Worm (Caenorhabditis elegans) whole organism, L1 larva: ENCODE measurements around the gene Y75B7B.1.

Experiments
- dpl-1 ChIP-seq, 3 experiments: fragments of 150-350 bp in 2 of 3; sonication (generic microtip) in 1 of 3; optimal IDR thresholded peaks; 2 replicates each; lab custom pipeline; 2014 to 2017; ENCODE audit warnings: missing biosample characterization in 3 of 3, missing genetic modification characterization in 3 of 3, missing genetic modification reagents in 3 of 3
- egl-13 ChIP-seq: sonication (generic microtip); optimal IDR thresholded peaks from 2 replicates; lab custom pipeline; 2016; ENCODE audit warnings: missing genotype, missing genetic modification reagents, missing genetic modification characterization, missing compliant biosample characterization
- lsy-2 ChIP-seq, 2 experiments: fragments of 150-350 bp; optimal IDR thresholded peaks; 2 replicates each; lab custom pipeline; 2014; ENCODE audit warnings: missing biosample characterization in 2 of 2, missing genetic modification characterization in 2 of 2
- mep-1 ChIP-seq: fragments of 150-350 bp; optimal IDR thresholded peaks from 2 replicates; lab custom pipeline; 2014; ENCODE audit warnings: missing biosample characterization, missing genetic modification characterization
- nhr-12 ChIP-seq: sonication (generic microtip); optimal IDR thresholded peaks from 2 replicates; lab custom pipeline; 2017; ENCODE audit warnings: missing biosample characterization, missing genetic modification characterization
- nhr-20 ChIP-seq: sonication (generic microtip); optimal IDR thresholded peaks from 2 replicates; lab custom pipeline; 2016; ENCODE audit warnings: mild to moderate bottlenecking, missing genetic modification characterization, missing compliant biosample characterization
- nhr-237 ChIP-seq: fragments of 150-350 bp; optimal IDR thresholded peaks from 2 replicates; lab custom pipeline; 2014; ENCODE audit warnings: missing biosample characterization, missing genetic modification characterization
- nhr-28 ChIP-seq: fragments of 150-350 bp; optimal IDR thresholded peaks from 2 replicates; lab custom pipeline; 2014; ENCODE audit warnings: missing biosample characterization, missing genetic modification characterization
- pqm-1 ChIP-seq: sonication (generic microtip); optimal IDR thresholded peaks from 3 replicates; lab custom pipeline; 2017; ENCODE audit warnings: missing biosample characterization, missing genetic modification characterization
- snpc-4 ChIP-seq: fragments of 150-350 bp; optimal IDR thresholded peaks from 2 replicates; lab custom pipeline; 2014; ENCODE audit warnings: missing biosample characterization, missing genetic modification characterization
- zag-1 ChIP-seq: fragments of 150-350 bp; optimal IDR thresholded peaks from 2 replicates; lab custom pipeline; 2014; ENCODE audit warnings: missing biosample characterization, missing genetic modification characterization

ce11 chrV:1243011-1243410, 27.7 kb upstream of the Y75B7B.1 start:
- TF ChIP-seq egl-13 (tag; lab: Kevin White, UChicago), result no peak
- no peak for TF ChIP-seq lsy-2 (tag; optimal IDR thresholded peaks at IDR 0.05; lab: Kevin White, UChicago)
- no peak for TF ChIP-seq dpl-1 (GFP tag; optimal IDR thresholded peaks at IDR 0.05; lab: Kevin White, UChicago)
- no peak for TF ChIP-seq nhr-12 (tag; lab: Kevin White, UChicago)
- TF ChIP-seq nhr-20, result no peak
- TF ChIP-seq snpc-4, result no peak
- TF ChIP-seq nhr-28 (tag; lab: Kevin White, UChicago), result no peak
- TF ChIP-seq mep-1 (tag; lab: Kevin White, UChicago), result peak; percentile 5
- TF ChIP-seq nhr-237, result no peak
- no peak for TF ChIP-seq pqm-1 (tag; lab: Kevin White, UChicago)
- no peak for TF ChIP-seq zag-1 (tag; lab: Kevin White, UChicago)
